Fruit fly (Drosophila melanogaster): ENCODE results near the gene CG43390.

The CG43390 gene

dm6 chr3L:11579919-11580318, at the start of gene CG43390:
Gene CG43390 (minus strand): TSS chr3L:11579950.
- TF ChIP-seq GATAd (GFP tag; optimal IDR thresholded peaks at IDR 0.05) (no peak), CG9705 (GFP tag; optimal IDR thresholded peaks at IDR 0.05) (no peak), Hr78 (GFP tag; optimal IDR thresholded peaks at IDR 0.05) (no peak), lola (GFP tag; optimal IDR thresholded peaks at IDR 0.05) (no peak)

- TF ChIP-seq Hr83 (GFP tag; optimal IDR thresholded peaks at IDR 0.05; ENCODE audit: poor library complexity, severe bottlenecking) (peak; percentile 74), HLH106 (tag; optimal IDR thresholded peaks at IDR 0.05) (no peak), tai (GFP tag; optimal IDR thresholded peaks at IDR 0.05) (peak; percentile 74), fru (GFP tag; optimal IDR thresholded peaks at IDR 0.05) (no peak), Hnf4 (GFP tag; optimal IDR thresholded peaks at IDR 0.05) (peak; percentile 81), rgr (GFP tag; optimal IDR thresholded peaks at IDR 0.05) (peak; percentile 10), h (GFP tag; optimal IDR thresholded peaks at IDR 0.05) (peak; percentile 17), Jra (GFP tag; optimal IDR thresholded peaks at IDR 0.05) (peak; percentile 73), Rel (GFP tag; optimal IDR thresholded peaks at IDR 0.05) (no peak), Rel (tag; optimal IDR thresholded peaks at IDR 0.05) (peak; percentile 9), br (GFP tag; optimal IDR thresholded peaks at IDR 0.05) (no peak), brk (GFP tag; optimal IDR thresholded peaks at IDR 0.05) (peak; percentile 52), sage (GFP tag; optimal IDR thresholded peaks at IDR 0.05) (peak; percentile 47), dsf (GFP tag; optimal IDR thresholded peaks at IDR 0.05; ENCODE audit: borderline replicate concordance) (peak; percentile 23)
Measured at dm6 chr3L:11627819-11628483, 48.2 kb upstream of the CG43390 start, which contains the start of gene Apt1. Gene Apt1 (plus strand): TSS chr3L:11628037.

dm6 chr3L:11626229-11626826, 46.6 kb upstream of the CG43390 start, which contains the start of gene PCID2:
Gene PCID2 (plus strand): TSS chr3L:11626441.
- TF ChIP-seq Jra (GFP tag; optimal IDR thresholded peaks at IDR 0.05) (no peak), OdsH (GFP tag; optimal IDR thresholded peaks at IDR 0.05) (no peak), Rel (GFP tag; optimal IDR thresholded peaks at IDR 0.05) (no peak), Rel (tag; optimal IDR thresholded peaks at IDR 0.05) (no peak), Myc (optimal IDR thresholded peaks at IDR 0.05) (no peak), CG9705 (GFP tag; optimal IDR thresholded peaks at IDR 0.05) (no peak), pan (optimal IDR thresholded peaks at IDR 0.05) (no peak), Hr83 (GFP tag; optimal IDR thresholded peaks at IDR 0.05; ENCODE audit: poor library complexity, severe bottlenecking) (no peak), foxo (GFP tag; optimal IDR thresholded peaks at IDR 0.05) (no peak), dsf (GFP tag; optimal IDR thresholded peaks at IDR 0.05; ENCODE audit: borderline replicate concordance) (no peak), Hnf4 (GFP tag; optimal IDR thresholded peaks at IDR 0.05) (no peak), CrebA (GFP tag; optimal IDR thresholded peaks at IDR 0.05; ENCODE audit: borderline replicate concordance) (no peak), dl (GFP tag; optimal IDR thresholded peaks at IDR 0.05; ENCODE audit: insufficient read depth in 1 of 2, partially characterized antibody in 2 of 2) (no peak), Vsx2 (GFP tag; optimal IDR thresholded peaks at IDR 0.05; ENCODE audit: partially characterized antibody) (no peak)

dm6 chr3L:11625634-11626175, 46.0 kb upstream of the CG43390 start, which contains the start of gene CG6083:
Gene CG6083 (minus strand): TSS chr3L:11626125.
- no peak for TF ChIP-seq sv (GFP tag; optimal IDR thresholded peaks at IDR 0.05)
- TF ChIP-seq woc (GFP tag; optimal IDR thresholded peaks at IDR 0.05) = no peak
- no peak for TF ChIP-seq Rel (GFP tag; optimal IDR thresholded peaks at IDR 0.05)
- TF ChIP-seq Rel (tag; optimal IDR thresholded peaks at IDR 0.05) = no peak
- no peak for TF ChIP-seq Abd-B (GFP tag; optimal IDR thresholded peaks at IDR 0.05)
- TF ChIP-seq rgr (GFP tag; optimal IDR thresholded peaks at IDR 0.05) = no peak
- TF ChIP-seq h (GFP tag; optimal IDR thresholded peaks at IDR 0.05) = no peak
- TF ChIP-seq dsf (GFP tag; optimal IDR thresholded peaks at IDR 0.05; ENCODE audit: borderline replicate concordance) = no peak
- TF ChIP-seq lola (GFP tag; optimal IDR thresholded peaks at IDR 0.05) = no peak
- TF ChIP-seq ey (GFP tag; optimal IDR thresholded peaks at IDR 0.05) = no peak
- TF ChIP-seq Myc (optimal IDR thresholded peaks at IDR 0.05) = no peak
- no peak for TF ChIP-seq Hr83 (GFP tag; optimal IDR thresholded peaks at IDR 0.05; ENCODE audit: poor library complexity, severe bottlenecking)
- no peak for TF ChIP-seq Jra (GFP tag; optimal IDR thresholded peaks at IDR 0.05)
- TF ChIP-seq tai (GFP tag; optimal IDR thresholded peaks at IDR 0.05) = no peak
- TF ChIP-seq Hr78 (GFP tag; optimal IDR thresholded peaks at IDR 0.05) = no peak
- TF ChIP-seq dmrt93B (GFP tag; optimal IDR thresholded peaks at IDR 0.05) = no peak
- no peak for TF ChIP-seq Dif (GFP tag; optimal IDR thresholded peaks at IDR 0.05; ENCODE audit: partially characterized antibody)
- TF ChIP-seq CG9705 (GFP tag; optimal IDR thresholded peaks at IDR 0.05) = no peak
- TF ChIP-seq CrebA (GFP tag; optimal IDR thresholded peaks at IDR 0.05; ENCODE audit: borderline replicate concordance) = no peak
- no peak for TF ChIP-seq usp (GFP tag; optimal IDR thresholded peaks at IDR 0.05)
- no peak for TF ChIP-seq pan (optimal IDR thresholded peaks at IDR 0.05)
